Fruit fly (Drosophila melanogaster): ENCODE measurements around the gene Jhbp2.

DNA sequence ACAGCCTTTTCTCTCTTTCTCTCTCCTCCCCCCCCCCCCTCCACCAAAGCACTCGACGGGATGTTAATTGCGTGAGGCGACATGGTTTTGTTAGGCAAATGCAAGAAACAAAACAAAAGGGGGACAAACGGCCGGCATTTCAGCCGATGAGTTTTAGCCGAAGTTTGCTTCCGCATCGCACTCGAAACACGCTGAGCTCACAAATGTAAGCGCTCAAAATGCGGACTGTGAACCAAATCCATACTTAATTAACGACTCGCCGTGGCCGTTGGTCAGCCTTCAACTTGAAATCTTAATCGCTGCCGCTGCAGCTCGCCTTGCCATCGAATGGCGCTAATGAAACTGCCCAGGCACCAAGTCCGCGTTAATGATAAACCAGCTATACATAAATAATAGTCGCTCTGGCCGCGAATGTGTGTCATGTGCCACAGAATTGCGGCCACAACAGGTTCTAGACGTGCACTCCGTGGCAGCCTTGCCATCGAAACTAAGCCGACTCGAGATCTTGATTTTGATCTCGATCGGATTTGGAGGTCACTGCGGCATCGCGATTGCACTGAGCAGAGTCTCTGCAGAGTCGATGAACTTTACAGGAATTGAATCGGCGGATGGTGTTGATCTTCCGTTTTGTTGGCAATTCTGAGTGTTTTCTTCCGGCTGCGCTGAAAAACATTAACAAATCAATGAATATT is 5.2 kb upstream of the Jhbp2 start:
- no peak for TF ChIP-seq ttk (optimal IDR thresholded peaks at IDR 0.05)
- no peak for TF ChIP-seq h (optimal IDR thresholded peaks at IDR 0.05)
- no peak for TF ChIP-seq insv (optimal IDR thresholded peaks at IDR 0.05)
- TF ChIP-seq Sin3A (optimal IDR thresholded peaks at IDR 0.05) = no peak
- TF ChIP-seq Myc (optimal IDR thresholded peaks at IDR 0.05) = no peak
